Fruit fly (Drosophila melanogaster) S2 (cell line): ENCODE measurements around the gene Spps.

Experiments used
- CG8478 ChIP-seq: fragments of >200 bp; optimal IDR thresholded peaks from 2 replicates; lab custom pipeline; 2018
- CTCF ChIP-seq, 2 experiments: fragments of >200 bp; optimal IDR thresholded peaks; 2 replicates each; lab custom pipeline; 2018

dm6 chr3R:24220845-24221244 is 5.9 kb downstream of the Spps start, which contains the start of gene cav:
- TF ChIP-seq CTCF (optimal IDR thresholded peaks at IDR 0.05; lab: Kevin White, UChicago) = no peak
- no peak for TF ChIP-seq CG8478 (lab: Kevin White, UChicago)
